Fruit fly (Drosophila melanogaster): ENCODE measurements around the gene CG9636.

CG9636 gene

dm6 chr3R:8243720-8244119 lies at the start of gene CG9636, which contains the start of the genes CG18749 and CG33722 (continued):
- TF ChIP-seq chm (GFP tag; IDR thresholded peaks at IDR 0.05) (no peak; the same call in 1 of the 2 replicates), peb (GFP tag; IDR thresholded peaks at IDR 0.05) (peak; percentile 42; the same call in 1 of the 2 replicates), salm (tag; optimal IDR thresholded peaks at IDR 0.05) (peak; percentile 35), nerfin-2 (GFP tag; IDR thresholded peaks at IDR 0.05; ENCODE audit: partially characterized antibody) (peak; percentile 97), Hr51 (GFP tag; optimal IDR thresholded peaks at IDR 0.05) (peak; percentile 67 to 80), al (GFP tag; IDR thresholded peaks at IDR 0.05) (peak; percentile 48; the same call in 1 of the 2 replicates), danr (GFP tag; IDR thresholded peaks at IDR 0.05) (no peak), pfk (GFP tag; optimal IDR thresholded peaks at IDR 0.05) (no peak), grn (GFP tag; optimal IDR thresholded peaks at IDR 0.05) (no peak), CG33557 (GFP tag; optimal IDR thresholded peaks at IDR 0.05) (peak; percentile 74), Opbp (GFP tag; IDR thresholded peaks at IDR 0.05; ENCODE audit: partially characterized antibody) (peak; percentile 89; the same call in 2 of the 3 replicates), Dll (GFP tag; IDR thresholded peaks at IDR 0.05; ENCODE audit: partially characterized antibody) (peak; percentile 99), tio (GFP tag; optimal IDR thresholded peaks at IDR 0.05) (peak; percentile 15), nau (GFP tag; optimal IDR thresholded peaks at IDR 0.05) (peak; percentile 50), cato (GFP tag; optimal IDR thresholded peaks at IDR 0.05; ENCODE audit: borderline replicate concordance) (peak; percentile 32), Fer1 (GFP tag; optimal IDR thresholded peaks at IDR 0.05) (peak; percentile 74), Asciz (GFP tag; optimal IDR thresholded peaks at IDR 0.05) (peak; percentile 38), nerfin-1 (tag; optimal IDR thresholded peaks at IDR 0.05) (peak; percentile 72), CG17328 (GFP tag; IDR thresholded peaks at IDR 0.05) (peak; percentile 58; the same call in 1 of the 2 replicates), CG6254 (GFP tag; optimal IDR thresholded peaks at IDR 0.05) (peak; percentile 52), insv (GFP tag; optimal IDR thresholded peaks at IDR 0.05) (peak in 1 of 2 experiments; percentile 16), CG13775 (GFP tag; optimal IDR thresholded peaks at IDR 0.05) (peak; percentile 74), CG12769 (tag; optimal IDR thresholded peaks at IDR 0.05) (peak; percentile 46), ara (GFP tag; IDR thresholded peaks at IDR 0.05) (peak; percentile 43; the same call in 1 of the 2 replicates), pho (GFP tag; optimal IDR thresholded peaks at IDR 0.05) (peak; percentile 45), Xrp1 (GFP tag; IDR thresholded peaks at IDR 0.05) (peak; percentile 78), dmrt11E (tag; optimal IDR thresholded peaks at IDR 0.05) (peak; percentile 70), phol (tag; optimal IDR thresholded peaks at IDR 0.05) (peak; percentile 73), CG8359 (GFP tag; optimal IDR thresholded peaks at IDR 0.05; ENCODE audit: borderline replicate concordance) (no peak), gro (GFP tag; optimal IDR thresholded peaks at IDR 0.05) (no peak), CTCF (GFP tag; optimal IDR thresholded peaks at IDR 0.05) (peak; percentile 10), psq (GFP tag; optimal IDR thresholded peaks at IDR 0.05) (peak; percentile 43), CG10462 (GFP tag; optimal IDR thresholded peaks at IDR 0.05) (no peak), trh (GFP tag; optimal IDR thresholded peaks at IDR 0.05) (no peak), CG10959 (GFP tag; IDR thresholded peaks at IDR 0.05) (peak; percentile 50; the same call in 1 of the 2 replicates), Nf-YA (GFP tag; IDR thresholded peaks at IDR 0.05) (no peak), CG32772 (GFP tag; IDR thresholded peaks at IDR 0.05) (peak; percentile 58; the same call in 1 of the 2 replicates), Camta (GFP tag; optimal IDR thresholded peaks at IDR 0.05) (peak; percentile 24), Dek (tag; optimal IDR thresholded peaks at IDR 0.05) (peak; percentile 51), Hr78 (GFP tag; optimal IDR thresholded peaks at IDR 0.05) (no peak), Max (GFP tag; optimal IDR thresholded peaks at IDR 0.05) (peak; percentile 76), CG6765 (GFP tag; optimal IDR thresholded peaks at IDR 0.05) (no peak), fd3F (GFP tag; optimal IDR thresholded peaks at IDR 0.05) (peak; percentile 30), CG14860 (GFP tag; IDR thresholded peaks at IDR 0.05; ENCODE audit: partially characterized antibody) (peak; percentile 97), CG17912 (GFP tag; optimal IDR thresholded peaks at IDR 0.05) (no peak), otp (GFP tag; IDR thresholded peaks at IDR 0.05) (0 out of 3 replicates have a peak, but pooled peaks have one; percentile 46), CG11504 (tag; optimal IDR thresholded peaks at IDR 0.05) (peak; percentile 75), ind (GFP tag; optimal IDR thresholded peaks at IDR 0.05) (peak; percentile 71), CG7786 (GFP tag; optimal IDR thresholded peaks at IDR 0.05) (no peak), ems (GFP tag; optimal IDR thresholded peaks at IDR 0.05) (peak; percentile 63)

Measured in whole organism, embryonic.